Fruit fly (Drosophila melanogaster): Measurements from ENCODE around the gene EloA.

Gene EloA

dm6 chr3R:23223151-23223810, 28.1 kb upstream of the EloA start (continued):
- peak in 1 of 2 experiments; percentile 23 for TF ChIP-seq eve (GFP tag; optimal IDR thresholded peaks at IDR 0.05)
- no peak for TF ChIP-seq slou (GFP tag; optimal IDR thresholded peaks at IDR 0.05)
- TF ChIP-seq CG15269 (tag; optimal IDR thresholded peaks at IDR 0.05): no peak
- TF ChIP-seq Ets65A (GFP tag): peak; percentile 37
- peak; percentile 99 for TF ChIP-seq exex (tag; optimal IDR thresholded peaks at IDR 0.05)
- TF ChIP-seq Sry-δ (GFP tag; optimal IDR thresholded peaks at IDR 0.05): no peak
- no peak for TF ChIP-seq Sry-β (GFP tag; optimal IDR thresholded peaks at IDR 0.05)
- TF ChIP-seq CG1792 (GFP tag; optimal IDR thresholded peaks at IDR 0.05): no peak
- TF ChIP-seq CG3281 (GFP tag; optimal IDR thresholded peaks at IDR 0.05): peak; percentile 24
- no peak for TF ChIP-seq knrl (GFP tag; IDR thresholded peaks at IDR 0.05; ENCODE audit: partially characterized antibody)
- TF ChIP-seq ATbp (GFP tag; optimal IDR thresholded peaks at IDR 0.05): no peak
- no peak for TF ChIP-seq hkb (optimal IDR thresholded peaks at IDR 0.05)
- TF ChIP-seq hkb (GFP tag; IDR thresholded peaks at IDR 0.05): no peak
- TF ChIP-seq CG17186 (GFP tag; optimal IDR thresholded peaks at IDR 0.05): no peak
- TF ChIP-seq HLH54F (GFP tag; optimal IDR thresholded peaks at IDR 0.05): peak; percentile 8
- TF ChIP-seq CG1647 (GFP tag; optimal IDR thresholded peaks at IDR 0.05): no peak
- TF ChIP-seq z (GFP tag; IDR thresholded peaks at IDR 0.05): no peak
- no peak for TF ChIP-seq CG8924 (tag; optimal IDR thresholded peaks at IDR 0.05)
- no peak for TF ChIP-seq az2 (GFP tag; optimal IDR thresholded peaks at IDR 0.05)
- no peak for TF ChIP-seq CG33213 (GFP tag; optimal IDR thresholded peaks at IDR 0.05)
- TF ChIP-seq CG4404 (GFP tag; IDR thresholded peaks at IDR 0.05): no peak
- TF ChIP-seq CG6765 (GFP tag; optimal IDR thresholded peaks at IDR 0.05): peak; percentile 14
- no peak for TF ChIP-seq gce (GFP tag; IDR thresholded peaks at IDR 0.05)
- 0 out of 3 replicates have a peak, but pooled peaks have one; percentile 14 for TF ChIP-seq CG7357 (GFP tag; IDR thresholded peaks at IDR 0.05)
- peak; percentile 92 for TF ChIP-seq CG34376 (GFP tag; optimal IDR thresholded peaks at IDR 0.05)
- no peak for TF ChIP-seq Bgb (GFP tag; IDR thresholded peaks at IDR 0.05; ENCODE audit: partially characterized antibody)
- no peak for TF ChIP-seq CG11093 (GFP tag; IDR thresholded peaks at IDR 0.05)
- no peak for TF ChIP-seq Myb (GFP tag; optimal IDR thresholded peaks at IDR 0.05)
- no peak for TF ChIP-seq ato (GFP tag; IDR thresholded peaks at IDR 0.05; ENCODE audit: partially characterized antibody)
- peak; percentile 97 for TF ChIP-seq mirr (GFP tag; optimal IDR thresholded peaks at IDR 0.05)
- TF ChIP-seq Sox100B (GFP tag; optimal IDR thresholded peaks at IDR 0.05): peak; percentile 7
- TF ChIP-seq CG18599 (GFP tag; optimal IDR thresholded peaks at IDR 0.05): peak; percentile 14
- peak; percentile 23 for TF ChIP-seq CG13296 (GFP tag; optimal IDR thresholded peaks at IDR 0.05)
- peak; percentile 46 for TF ChIP-seq gro (GFP tag; optimal IDR thresholded peaks at IDR 0.05)
- no peak for TF ChIP-seq CG34422 (GFP tag; IDR thresholded peaks at IDR 0.05)
- no peak for TF ChIP-seq Meics (GFP tag; optimal IDR thresholded peaks at IDR 0.05)
- TF ChIP-seq Mrtf (GFP tag; IDR thresholded peaks at IDR 0.05): no peak
- no peak for TF ChIP-seq Drgx (GFP tag; IDR thresholded peaks at IDR 0.05)
- no peak for TF ChIP-seq CG31441 (GFP tag; IDR thresholded peaks at IDR 0.05)
- peak; percentile 76 for TF ChIP-seq sug (tag; optimal IDR thresholded peaks at IDR 0.05)
- peak; percentile 67 for TF ChIP-seq sens (GFP tag)
- TF ChIP-seq slbo (GFP tag; IDR thresholded peaks at IDR 0.05): peak; percentile 34; the same call in 1 of the 2 replicates
- 0 out of 2 replicates have a peak, but pooled peaks have one; percentile 24 for TF ChIP-seq NFAT (GFP tag; IDR thresholded peaks at IDR 0.05)
- no peak for TF ChIP-seq Aef1 (GFP tag; IDR thresholded peaks at IDR 0.05)
- no peak for TF ChIP-seq tna (GFP tag; IDR thresholded peaks at IDR 0.05; ENCODE audit: partially characterized antibody)
- 0 out of 2 replicates have a peak, but pooled peaks have one; percentile 22 for TF ChIP-seq Ptx1 (GFP tag; IDR thresholded peaks at IDR 0.05)
- no peak for TF ChIP-seq BEAF-32 (GFP tag; optimal IDR thresholded peaks at IDR 0.05)
- TF ChIP-seq Hey (tag; optimal IDR thresholded peaks at IDR 0.05): no peak
- no peak for TF ChIP-seq CG1603 (tag; optimal IDR thresholded peaks at IDR 0.05)
- TF ChIP-seq lov (optimal IDR thresholded peaks at IDR 0.05): no peak
- no peak for TF ChIP-seq lov (GFP tag; IDR thresholded peaks at IDR 0.05)
